Fruit fly (Drosophila melanogaster) whole organism, embryonic: Measurements from ENCODE around the gene CG43922.

Experiments
- Abd-B ChIP-seq: fragments of 200-800 bp; sonication (Bioruptor generic); optimal IDR thresholded peaks from 2 replicates; lab custom pipeline; 2018; ENCODE audit warnings: missing biosample characterization, mild to moderate bottlenecking, missing genetic modification characterization, moderate library complexity
- Ada2b ChIP-seq: fragments of 200-800 bp; sonication (Bioruptor generic); IDR thresholded peaks from 2 replicates; pipeline ENCODE4 v1.3.6; 2022; ENCODE audit warnings: missing biosample characterization, missing genetic modification characterization
- Antp ChIP-seq: fragments of 200-800 bp; sonication (Bioruptor generic); optimal IDR thresholded peaks from 3 replicates; lab custom pipeline; 2016; ENCODE audit warnings: missing biosample characterization, missing genetic modification characterization
- B-H2 ChIP-seq: fragments of 200-800 bp; sonication (Bioruptor generic); optimal IDR thresholded peaks from 2 replicates; lab custom pipeline; 2018; ENCODE audit warnings: missing biosample characterization, mild to moderate bottlenecking, missing genetic modification characterization
- BEAF-32 ChIP-seq: fragments of 200-800 bp; sonication (Bioruptor generic); optimal IDR thresholded peaks from 3 replicates; lab custom pipeline; 2017; ENCODE audit warnings: missing biosample characterization, missing genetic modification characterization, mild to moderate bottlenecking, moderate library complexity, missing genetic modification reagents
- CG10431 ChIP-seq: fragments of 200-800 bp; sonication (Bioruptor generic); optimal IDR thresholded peaks from 3 replicates; lab custom pipeline; 2018; ENCODE audit warnings: missing biosample characterization, mild to moderate bottlenecking, missing genetic modification characterization
- CG10462 ChIP-seq: fragments of 200-800 bp; sonication (Bioruptor generic); optimal IDR thresholded peaks from 2 replicates; lab custom pipeline; 2016; ENCODE audit warnings: missing biosample characterization, missing genetic modification characterization
- CG11723 ChIP-seq: fragments of 200-800 bp; sonication (Bioruptor generic); optimal IDR thresholded peaks from 2 replicates; lab custom pipeline; 2017; ENCODE audit warnings: missing biosample characterization, mild to moderate bottlenecking, missing genetic modification characterization
- CG13424 ChIP-seq: fragments of 200-800 bp; sonication (Bioruptor generic); optimal IDR thresholded peaks from 2 replicates; lab custom pipeline; 2019; ENCODE audit warnings: missing biosample characterization, mild to moderate bottlenecking, missing genetic modification characterization, moderate library complexity
- CG13775 ChIP-seq: fragments of 200-800 bp; sonication (Bioruptor generic); optimal IDR thresholded peaks from 3 replicates; lab custom pipeline; 2017; ENCODE audit warnings: missing biosample characterization, mild to moderate bottlenecking, missing genetic modification characterization
- CG1529 ChIP-seq: fragments of 200-800 bp; sonication (Bioruptor generic); optimal IDR thresholded peaks from 3 replicates; lab custom pipeline; 2018; ENCODE audit warnings: missing biosample characterization, missing genetic modification characterization
- CG15696 ChIP-seq: fragments of 200-800 bp; sonication (Bioruptor generic); optimal IDR thresholded peaks from 2 replicates; lab custom pipeline; 2019; ENCODE audit warnings: missing biosample characterization, mild to moderate bottlenecking, missing genetic modification characterization, moderate library complexity
- CG16779 ChIP-seq: fragments of 200-800 bp; sonication (Bioruptor generic); IDR thresholded peaks from 2 replicates; pipeline ENCODE4 v1.3.6; 2022; ENCODE audit warnings: missing biosample characterization, missing genetic modification characterization
- CG16815 ChIP-seq: fragments of 200-800 bp; sonication (Bioruptor generic); optimal IDR thresholded peaks from 3 replicates; lab custom pipeline; 2017; ENCODE audit warnings: missing biosample characterization, mild to moderate bottlenecking, missing genetic modification characterization
- CG17359 ChIP-seq: fragments of 200-800 bp; sonication (Bioruptor generic); optimal IDR thresholded peaks from 3 replicates; lab custom pipeline; 2018; ENCODE audit warnings: missing biosample characterization, mild to moderate bottlenecking, missing genetic modification characterization, moderate library complexity
- CG17385 ChIP-seq: fragments of 200-800 bp; sonication (Bioruptor generic); optimal IDR thresholded peaks from 3 replicates; lab custom pipeline; 2018; ENCODE audit warnings: missing biosample characterization, mild to moderate bottlenecking, missing genetic modification characterization
- CG18764 ChIP-seq: fragments of 200-800 bp; sonication (Bioruptor generic); optimal IDR thresholded peaks from 3 replicates; lab custom pipeline; 2016; ENCODE audit warnings: missing biosample characterization, missing genetic modification characterization
- CG3163 ChIP-seq: fragments of 200-800 bp; sonication (Bioruptor generic); optimal IDR thresholded peaks from 3 replicates; lab custom pipeline; 2016; ENCODE audit warnings: missing biosample characterization, missing genetic modification characterization
- CG3407 ChIP-seq: fragments of 200-800 bp; sonication (Bioruptor generic); optimal IDR thresholded peaks from 2 replicates; lab custom pipeline; 2018; ENCODE audit warnings: missing biosample characterization, mild to moderate bottlenecking, missing genetic modification characterization
- CG34422 ChIP-seq: fragments of 200-800 bp; sonication (Bioruptor generic); IDR thresholded peaks from 3 replicates; pipeline ENCODE4 v1.3.6; 2022; ENCODE audit warnings: missing biosample characterization, missing genetic modification characterization
- CG4730 ChIP-seq: fragments of 200-800 bp; sonication (Bioruptor generic); IDR thresholded peaks from 2 replicates; pipeline ENCODE4 v1.3.6; 2022; ENCODE audit warnings: missing biosample characterization, missing genetic modification characterization
- CG8944 ChIP-seq: fragments of 200-800 bp; sonication (Bioruptor generic); optimal IDR thresholded peaks from 3 replicates; lab custom pipeline; 2016; ENCODE audit warnings: missing biosample characterization, missing genetic modification characterization
- E2f2 ChIP-seq: fragments of 200-800 bp; sonication (Bioruptor generic); IDR thresholded peaks from 2 replicates; pipeline ENCODE4 v1.3.6; 2022; ENCODE audit warnings: missing biosample characterization, missing genetic modification characterization
- HHEX ChIP-seq: fragments of 200-800 bp; sonication (Bioruptor generic); optimal IDR thresholded peaks from 3 replicates; lab custom pipeline; 2017; ENCODE audit warnings: missing biosample characterization, mild to moderate bottlenecking, missing genetic modification characterization, missing genetic modification reagents
- Hey ChIP-seq: fragments of 200-800 bp; sonication (Bioruptor generic); optimal IDR thresholded peaks from 3 replicates; lab custom pipeline; 2018; ENCODE audit warnings: missing biosample characterization, mild to moderate bottlenecking, missing genetic modification characterization
- Kr ChIP-seq: fragments of 200-800 bp; sonication (Bioruptor generic); optimal IDR thresholded peaks from 2 replicates; lab custom pipeline; 2017; ENCODE audit warnings: missing biosample characterization, mild to moderate bottlenecking, missing genetic modification characterization
- Meics ChIP-seq: fragments of 200-800 bp; sonication (Bioruptor generic); optimal IDR thresholded peaks from 2 replicates; lab custom pipeline; 2017; ENCODE audit warnings: missing biosample characterization, mild to moderate bottlenecking, missing genetic modification characterization
- NfI ChIP-seq: fragments of 200-800 bp; sonication (Bioruptor generic); optimal IDR thresholded peaks from 3 replicates; lab custom pipeline; 2018; ENCODE audit warnings: missing biosample characterization, mild to moderate bottlenecking, missing genetic modification characterization, moderate library complexity
- Oaz ChIP-seq: fragments of 200-800 bp; sonication (Bioruptor generic); IDR thresholded peaks from 2 replicates; pipeline ENCODE4 v1.3.6; 2022; ENCODE audit warnings: missing biosample characterization, missing genetic modification characterization
- PHDP ChIP-seq: fragments of 200-800 bp; sonication (Bioruptor generic); optimal IDR thresholded peaks from 3 replicates; lab custom pipeline; 2018; ENCODE audit warnings: missing biosample characterization, mild to moderate bottlenecking, missing genetic modification characterization, moderate library complexity
- Ptx1 ChIP-seq: fragments of 200-800 bp; sonication (Bioruptor generic); IDR thresholded peaks from 2 replicates; pipeline ENCODE4 v1.3.6; 2022; ENCODE audit warnings: missing biosample characterization, missing genetic modification characterization
- ap ChIP-seq: fragments of 200-800 bp; sonication (Bioruptor generic); IDR thresholded peaks from 2 replicates; pipeline ENCODE4 v1.3.6; 2022; ENCODE audit warnings: missing biosample characterization, missing genetic modification characterization
- bab2 ChIP-seq: fragments of 200-800 bp; sonication (Bioruptor generic); optimal IDR thresholded peaks from 2 replicates; lab custom pipeline; 2016; ENCODE audit warnings: missing biosample characterization, missing genetic modification characterization
- cad ChIP-seq: fragments of >200 bp; optimal IDR thresholded peaks from 2 replicates; lab custom pipeline; 2017; ENCODE audit warnings: missing biosample characterization, missing genetic modification characterization
- cg ChIP-seq: fragments of 200-800 bp; sonication (Bioruptor generic); optimal IDR thresholded peaks from 3 replicates; lab custom pipeline; 2019; ENCODE audit warnings: missing biosample characterization, mild to moderate bottlenecking, missing genetic modification characterization, moderate library complexity
- chif ChIP-seq, 2 experiments: fragments of 200-800 bp; sonication (Bioruptor generic); optimal IDR thresholded peaks; 3 replicates each; lab custom pipeline; 2016; ENCODE audit warnings: missing biosample characterization in 2 of 2, missing genetic modification characterization in 2 of 2
- fru ChIP-seq: fragments of >200 bp; optimal IDR thresholded peaks from 2 replicates; lab custom pipeline; 2017
- ind ChIP-seq: fragments of 200-800 bp; sonication (Bioruptor generic); optimal IDR thresholded peaks from 3 replicates; lab custom pipeline; 2016; ENCODE audit warnings: missing biosample characterization, missing genetic modification characterization
- jumu ChIP-seq: fragments of 200-800 bp; sonication (Bioruptor generic); optimal IDR thresholded peaks from 3 replicates; lab custom pipeline; 2016; ENCODE audit warnings: missing biosample characterization, missing genetic modification characterization
- lbe ChIP-seq: fragments of 200-800 bp; sonication (Bioruptor generic); optimal IDR thresholded peaks from 2 replicates; lab custom pipeline; 2016; ENCODE audit warnings: missing biosample characterization, mild to moderate bottlenecking, missing genetic modification characterization
- mam ChIP-seq: fragments of 200-800 bp; sonication (Bioruptor generic); optimal IDR thresholded peaks from 3 replicates; lab custom pipeline; 2016; ENCODE audit warnings: missing biosample characterization, missing genetic modification characterization
- mirr ChIP-seq: fragments of 200-800 bp; sonication (Bioruptor generic); optimal IDR thresholded peaks from 3 replicates; lab custom pipeline; 2018; ENCODE audit warnings: missing biosample characterization, mild to moderate bottlenecking, missing genetic modification characterization
- nerfin-1 ChIP-seq: fragments of 200-800 bp; sonication (Bioruptor generic); optimal IDR thresholded peaks from 3 replicates; lab custom pipeline; 2019; ENCODE audit warnings: missing biosample characterization, mild to moderate bottlenecking, missing genetic modification characterization, moderate library complexity
- p53 ChIP-seq: fragments of 200-800 bp; sonication (Bioruptor generic); optimal IDR thresholded peaks from 2 replicates; lab custom pipeline; 2016; ENCODE audit warnings: missing biosample characterization, missing genetic modification characterization
- pan ChIP-seq, 4 experiments: fragments of >200 bp in 3 of 4; fragments of 200-800 bp in 1 of 4; sonication (Bioruptor generic) in 1 of 4; optimal IDR thresholded peaks in 3 of 4; IDR thresholded peaks in 1 of 4; 2 replicates each; pipeline versions ENCODE4 v1.3.6 to Lab custom; 2017 to 2022; ENCODE audit warnings: missing biosample characterization in 2 of 4, missing genetic modification characterization in 2 of 4, mixed read lengths in 1 of 4
- pum ChIP-seq: fragments of 200-800 bp; sonication (Bioruptor generic); optimal IDR thresholded peaks from 2 replicates; lab custom pipeline; 2016; ENCODE audit warnings: missing biosample characterization, missing genetic modification characterization
- tio ChIP-seq: fragments of 200-800 bp; sonication (Bioruptor generic); optimal IDR thresholded peaks from 2 replicates; lab custom pipeline; 2017; ENCODE audit warnings: missing biosample characterization, missing genetic modification characterization, inconsistent platforms
- trh ChIP-seq: fragments of 200-800 bp; sonication (Bioruptor generic); optimal IDR thresholded peaks from 2 replicates; lab custom pipeline; 2016; ENCODE audit warnings: missing biosample characterization, missing genetic modification characterization
- ttk ChIP-seq: fragments of 200-800 bp; sonication (Bioruptor generic); IDR thresholded peaks from 2 replicates; pipeline ENCODE4 v2.1.2; 2022; ENCODE audit warnings: missing biosample characterization, missing genetic modification characterization
- wdn ChIP-seq: fragments of 200-800 bp; sonication (Bioruptor generic); IDR thresholded peaks from 2 replicates; pipeline ENCODE4 v1.3.6; 2022; ENCODE audit warnings: missing biosample characterization, missing genetic modification characterization

The CG43922 gene

DNA sequence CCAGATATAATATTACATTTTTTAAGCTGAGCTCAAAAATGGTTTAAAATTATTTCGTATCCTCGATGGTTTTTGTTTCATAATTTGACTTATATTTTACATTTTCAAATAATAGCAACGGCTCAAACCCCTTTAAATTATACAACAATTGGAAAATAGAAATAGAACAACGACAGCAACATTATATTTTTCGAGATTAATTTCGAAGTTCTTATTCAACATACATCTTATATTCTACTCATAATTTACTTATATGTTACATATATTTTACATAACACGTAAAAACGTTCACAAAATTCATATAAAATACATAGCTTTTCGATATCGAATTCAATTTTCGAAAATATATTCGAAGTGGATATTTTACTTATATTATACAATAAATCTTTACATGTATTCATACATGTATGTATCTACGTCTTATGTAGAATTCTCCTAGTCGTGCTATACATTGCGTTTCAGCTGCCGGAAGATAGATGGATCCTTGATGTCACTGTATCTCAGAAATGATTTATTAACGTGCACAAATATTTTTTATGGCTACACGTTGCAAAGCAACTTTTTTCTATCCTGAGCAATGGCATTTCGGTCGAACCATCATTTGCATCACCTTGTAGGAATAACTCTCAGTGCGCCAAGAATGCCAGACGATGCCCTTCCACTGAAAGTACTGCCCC is 48.3 kb upstream of the CG43922 start (continued):
- TF ChIP-seq pum (GFP tag; lab: Kevin White, UChicago) (no peak), CG17385 (no peak), CG11723 (no peak), wdn (GFP tag; lab: Robert Waterston, UW) (0 out of 2 replicates have a peak, but pooled peaks have one; percentile 6), nerfin-1 (tag; lab: Kevin White, UChicago) (peak; percentile 60), Hey (tag; lab: Kevin White, UChicago) (no peak), CG17359 (tag; lab: Kevin White, UChicago) (peak; percentile 59), ind (peak; percentile 34), Ada2b (no peak), trh (GFP tag; lab: Kevin White, UChicago) (no peak), fru (no peak), pan (optimal IDR thresholded peaks at IDR 0.05; lab: Kevin White, UChicago) (no peak), pan (GFP tag; optimal IDR thresholded peaks at IDR 0.05 in 1 of 2, IDR thresholded peaks at IDR 0.05 in 1 of 2) (peak in 1 of 2 experiments; percentile 59), CG13424 (tag; lab: Kevin White, UChicago) (peak; percentile 17), Meics (GFP tag; lab: Kevin White, UChicago) (peak; percentile 58), ttk (no peak), tio (no peak), CG3407 (GFP tag; lab: Kevin White, UChicago) (peak; percentile 7), CG10462 (no peak), cg (GFP tag; lab: Kevin White, UChicago) (no peak), Ptx1 (GFP tag; lab: Robert Waterston, UW) (no peak), CG8944 (GFP tag; lab: Kevin White, UChicago) (no peak), PHDP (tag; lab: Kevin White, UChicago) (peak; percentile 25), ap (GFP tag; lab: Robert Waterston, UW) (peak; percentile 23; the same call in 1 of the 2 replicates), CG16815 (no peak), CG3163 (GFP tag; lab: Kevin White, UChicago) (no peak), CG18764 (GFP tag; lab: Kevin White, UChicago) (peak; percentile 56), CG16779 (GFP tag; lab: Robert Waterston, UW) (no peak), NfI (peak; percentile 74), HHEX (GFP tag; lab: Kevin White, UChicago) (peak; percentile 22), CG1529 (GFP tag; lab: Kevin White, UChicago) (peak; percentile 30), Abd-B (GFP tag; lab: Kevin White, UChicago) (no peak), jumu (GFP tag; lab: Kevin White, UChicago) (no peak), lbe (GFP tag; lab: Kevin White, UChicago) (no peak), CG34422 (GFP tag; lab: Robert Waterston, UW) (peak; percentile 30; the same call in 1 of the 3 replicates), mam (no peak), Oaz (GFP tag; lab: Robert Waterston, UW) (0 out of 2 replicates have a peak, but pooled peaks have one; percentile 28), Kr (GFP tag; lab: Kevin White, UChicago) (no peak), CG13775 (peak; percentile 1), Antp (GFP tag; lab: Kevin White, UChicago) (peak; percentile 26), CG4730 (GFP tag; lab: Robert Waterston, UW) (no peak), CG10431 (GFP tag; lab: Kevin White, UChicago) (no peak), mirr (GFP tag; lab: Kevin White, UChicago) (peak; percentile 51), CG15696 (tag; lab: Kevin White, UChicago) (peak; percentile 53), BEAF-32 (no peak), chif (GFP tag; optimal IDR thresholded peaks at IDR 0.05; lab: Kevin White, UChicago) (peak in 1 of 2 experiments; percentile 31), p53 (no peak), cad (GFP tag; lab: Kevin White, UChicago) (no peak), E2f2 (GFP tag; lab: Robert Waterston, UW) (no peak), B-H2 (GFP tag; lab: Kevin White, UChicago) (peak; percentile 14), bab2 (GFP tag; lab: Kevin White, UChicago) (no peak)
